Worm (Caenorhabditis elegans): ENCODE measurements around the gene fbxb-60.
"Not testable (repeated sequence)": the region's sequence is repeated elsewhere in the genome, so short reads cannot be mapped to it uniquely, and the experiment has no call there.

fbxb-60 gene

ce11 chrV:19311391-19311790 lies 13.8 kb downstream of the fbxb-60 start, which contains the start of gene C43D7.8:
Gene C43D7.8 (minus strand): TSS chrV:19311491.
- TF ChIP-seq nhr-77 (tag; optimal IDR thresholded peaks at IDR 0.05) (no peak), crh-2 (tag; optimal IDR thresholded peaks at IDR 0.05) (no peak), ztf-4 (tag; optimal IDR thresholded peaks at IDR 0.05) (no peak), zag-1 (tag; optimal IDR thresholded peaks at IDR 0.05) (no peak), mab-5 (tag; optimal IDR thresholded peaks at IDR 0.05) (no peak), snpc-4 (tag; optimal IDR thresholded peaks at IDR 0.05) (no peak), peb-1 (tag; optimal IDR thresholded peaks at IDR 0.05) (no peak), dmd-4 (tag; optimal IDR thresholded peaks at IDR 0.05) (no peak), unc-55 (GFP tag; optimal IDR thresholded peaks at IDR 0.05) (no peak), R02D3.7 (tag; optimal IDR thresholded peaks at IDR 0.05) (no peak), Y55F3AM.14 (GFP tag; optimal IDR thresholded peaks at IDR 0.05) (no peak), aly-2 (tag; optimal IDR thresholded peaks at IDR 0.05) (no peak)

- no peak for TF ChIP-seq unc-55 (GFP tag; optimal IDR thresholded peaks at IDR 0.05)
- no peak for TF ChIP-seq elt-1 (tag; optimal IDR thresholded peaks at IDR 0.05)
- no peak for TF ChIP-seq ceh-82 (tag; optimal IDR thresholded peaks at IDR 0.05)
- no peak for TF ChIP-seq ceh-16 (tag; optimal IDR thresholded peaks at IDR 0.05)
- TF ChIP-seq unc-39 (tag; optimal IDR thresholded peaks at IDR 0.05): no peak
- no peak for TF ChIP-seq ztf-11 (tag; optimal IDR thresholded peaks at IDR 0.05)
Measured at ce11 chrV:19312975-19313374, 15.4 kb downstream of the fbxb-60 start, which contains the start of gene fbxb-64. Gene fbxb-64 (plus strand): TSS chrV:19313275.

ce11 chrV:19317058-19317457 lies 19.4 kb downstream of the fbxb-60 start, which contains the start of gene srh-208:
Gene srh-208 (plus strand): TSS chrV:19317358.
- not testable (repeated sequence) for TF ChIP-seq snpc-4, ceh-82, nhr-21 (tag; optimal IDR thresholded peaks at IDR 0.05)

ce11 chrV:19319460-19319995 lies 21.9 kb downstream of the fbxb-60 start, which contains the start of gene C43D7.7:
Gene C43D7.7 (minus strand): TSS chrV:19319510.
- TF ChIP-seq fos-1 (tag; optimal IDR thresholded peaks at IDR 0.05) (peak; percentile 38), F13H6.1 (tag; optimal IDR thresholded peaks at IDR 0.05) (no peak)

- TF ChIP-seq nhr-21 (tag; optimal IDR thresholded peaks at IDR 0.05) (no peak), unc-39 (tag; optimal IDR thresholded peaks at IDR 0.05) (no peak), mbf-1 (tag; optimal IDR thresholded peaks at IDR 0.05) (no peak), blmp-1 (tag; optimal IDR thresholded peaks at IDR 0.05; ENCODE audit: insufficient read depth) (no peak), lin-11 (tag; optimal IDR thresholded peaks at IDR 0.05) (no peak), elt-1 (tag; optimal IDR thresholded peaks at IDR 0.05) (no peak), nhr-25 (tag; optimal IDR thresholded peaks at IDR 0.05) (no peak), ceh-82 (tag; optimal IDR thresholded peaks at IDR 0.05) (no peak), ztf-11 (tag; optimal IDR thresholded peaks at IDR 0.05) (no peak), egl-27 (tag; optimal IDR thresholded peaks at IDR 0.05) (no peak), nhr-12 (tag; optimal IDR thresholded peaks at IDR 0.05) (no peak), peb-1 (tag; optimal IDR thresholded peaks at IDR 0.05) (no peak)
Measured at ce11 chrV:19320385-19320784, 22.8 kb downstream of the fbxb-60 start, which contains the start of gene sdz-6. Gene sdz-6 (plus strand): TSS chrV:19320613.

- TF ChIP-seq nhr-11 (tag; optimal IDR thresholded peaks at IDR 0.05): no peak
- no peak for TF ChIP-seq ama-1 (optimal IDR thresholded peaks at IDR 0.05)
- TF ChIP-seq unc-39 (tag; optimal IDR thresholded peaks at IDR 0.05): no peak
- no peak for TF ChIP-seq mab-5 (tag; optimal IDR thresholded peaks at IDR 0.05)
- TF ChIP-seq ceh-16 (tag; optimal IDR thresholded peaks at IDR 0.05): no peak
- TF ChIP-seq ceh-82 (tag; optimal IDR thresholded peaks at IDR 0.05): no peak
- TF ChIP-seq dmd-4 (tag; optimal IDR thresholded peaks at IDR 0.05): no peak
- no peak for TF ChIP-seq lin-11 (tag; optimal IDR thresholded peaks at IDR 0.05)
- TF ChIP-seq blmp-1 (tag; optimal IDR thresholded peaks at IDR 0.05; ENCODE audit: insufficient read depth): no peak
- TF ChIP-seq nhr-23 (tag; optimal IDR thresholded peaks at IDR 0.05): no peak
Measured at ce11 chrV:19322387-19322786, 24.8 kb downstream of the fbxb-60 start, which contains the start of gene C43D7.4. Gene C43D7.4 (minus strand): TSS chrV:19322487.

ce11 chrV:19325436-19325835 lies 27.8 kb downstream of the fbxb-60 start:
- TF ChIP-seq Y55F3AM.14 (GFP tag; optimal IDR thresholded peaks at IDR 0.05) (no peak), nhr-23 (tag; optimal IDR thresholded peaks at IDR 0.05) (no peak), nhr-21 (tag; optimal IDR thresholded peaks at IDR 0.05) (no peak), R02D3.7 (tag; optimal IDR thresholded peaks at IDR 0.05) (no peak), mab-5 (tag; optimal IDR thresholded peaks at IDR 0.05) (no peak), ztf-1 (GFP tag; conservative IDR thresholded peaks at IDR 0.05) (no peak), mbf-1 (tag; optimal IDR thresholded peaks at IDR 0.05) (no peak), egl-27 (tag; optimal IDR thresholded peaks at IDR 0.05) (no peak), ZK546.5 (tag; optimal IDR thresholded peaks at IDR 0.05) (no peak), unc-62 (GFP tag; optimal IDR thresholded peaks at IDR 0.05) (no peak), nhr-6 (tag; optimal IDR thresholded peaks at IDR 0.05) (no peak), nhr-11 (tag; optimal IDR thresholded peaks at IDR 0.05) (no peak), nhr-12 (tag; optimal IDR thresholded peaks at IDR 0.05) (no peak), nhr-129 (tag; optimal IDR thresholded peaks at IDR 0.05) (no peak), aly-2 (tag; optimal IDR thresholded peaks at IDR 0.05) (no peak), sem-4 (tag; optimal IDR thresholded peaks at IDR 0.05) (no peak)

Measured in whole organism, L2 larva.